Worm (Caenorhabditis elegans) whole organism, L1 larva: Measurements from ENCODE around the gene srxa-6.
A peak's percentile ranks its signal among the peaks of the same experiment; 100 is the strongest.

Experiments
- elt-2 ChIP-seq: sonication (generic microtip); optimal IDR thresholded peaks from 2 replicates; lab custom pipeline; 2016; ENCODE audit warnings: missing genetic modification characterization, mild to moderate bottlenecking, inconsistent platforms, missing compliant biosample characterization, missing genetic modification reagents
- mab-9 ChIP-seq: fragments of 200-800 bp; sonication (Bioruptor generic); IDR thresholded peaks from 2 replicates; pipeline ENCODE4 v1.3.6; 2022; ENCODE audit warnings: missing genetic modification reagents, missing genetic modification characterization, missing compliant biosample characterization
- mdl-1 ChIP-seq, 2 experiments: fragments of 150-350 bp; optimal IDR thresholded peaks; 2 replicates each; lab custom pipeline; 2014 to 2017; ENCODE audit warnings: missing biosample characterization in 2 of 2, missing genetic modification characterization in 2 of 2, inconsistent platforms in 1 of 2
- mep-1 ChIP-seq: fragments of 150-350 bp; optimal IDR thresholded peaks from 2 replicates; lab custom pipeline; 2014; ENCODE audit warnings: missing biosample characterization, missing genetic modification characterization
- nhr-76 ChIP-seq: sonication (generic microtip); optimal IDR thresholded peaks from 2 replicates; lab custom pipeline; 2017; ENCODE audit warnings: missing biosample characterization, missing genetic modification characterization
- nhr-77 ChIP-seq: fragments of 150-350 bp; optimal IDR thresholded peaks from 2 replicates; lab custom pipeline; 2014; ENCODE audit warnings: missing biosample characterization, missing genetic modification characterization
- pqm-1 ChIP-seq: sonication (generic microtip); optimal IDR thresholded peaks from 3 replicates; lab custom pipeline; 2017; ENCODE audit warnings: missing biosample characterization, missing genetic modification characterization
- snpc-4 ChIP-seq: fragments of 150-350 bp; optimal IDR thresholded peaks from 2 replicates; lab custom pipeline; 2014; ENCODE audit warnings: missing biosample characterization, missing genetic modification characterization
- vab-15 ChIP-seq: sonication (generic microtip); optimal IDR thresholded peaks from 2 replicates; lab custom pipeline; 2017; ENCODE audit warnings: missing genotype, mild to moderate bottlenecking, missing genetic modification characterization, missing compliant biosample characterization
- zip-4 ChIP-seq: fragments of 200-800 bp; sonication (Bioruptor generic); optimal IDR thresholded peaks from 2 replicates; lab custom pipeline; 2018; ENCODE audit warnings: mild to moderate bottlenecking, missing genetic modification characterization, moderate library complexity, missing compliant biosample characterization

- TF ChIP-seq pqm-1 (tag; lab: Kevin White, UChicago) (no peak), elt-2 (tag; lab: Kevin White, UChicago) (no peak), nhr-77 (tag; lab: Kevin White, UChicago) (peak; percentile 42), nhr-76 (tag; lab: Kevin White, UChicago) (no peak), mep-1 (tag; lab: Kevin White, UChicago) (no peak), snpc-4 (tag; lab: Kevin White, UChicago) (no peak), vab-15 (tag; lab: Kevin White, UChicago) (no peak), mab-9 (no peak), mdl-1 (tag; optimal IDR thresholded peaks at IDR 0.05; lab: Kevin White, UChicago) (no peak), zip-4 (GFP tag; lab: Kevin White, UChicago) (no peak)
These were observed 28.4 kb downstream of the srxa-6 start for ce11 chrV:20763192-20763591.
